Worm (Caenorhabditis elegans) whole organism, L1 larva: ENCODE data around the gene F47G3.1.

Experiments used
- ama-1 ChIP-seq: fragments of 150-350 bp; optimal IDR thresholded peaks from 2 replicates; lab custom pipeline; 2014
- blmp-1 ChIP-seq: fragments of 150-350 bp; optimal IDR thresholded peaks from 2 replicates; lab custom pipeline; 2014; ENCODE audit warnings: missing biosample characterization, missing genetic modification characterization
- ces-1 ChIP-seq: fragments of 150-350 bp; optimal IDR thresholded peaks from 2 replicates; lab custom pipeline; 2014; ENCODE audit warnings: missing biosample characterization, missing genetic modification reagents, missing genetic modification characterization
- dsc-1 ChIP-seq: sonication (generic microtip); optimal IDR thresholded peaks from 2 replicates; lab custom pipeline; 2016; ENCODE audit warnings: mild to moderate bottlenecking, missing genetic modification characterization, missing compliant biosample characterization
- efl-1 ChIP-seq, 4 experiments: fragments of 150-350 bp; optimal IDR thresholded peaks in 3 of 4; peaks in 1 of 4; 1 replicate in 1 of 4; 2 replicates in 3 of 4; lab custom pipeline; 2014; ENCODE audit warnings: missing biosample characterization in 2 of 4, missing genetic modification characterization in 2 of 4, missing genetic modification reagents in 2 of 4
- elt-2 ChIP-seq: sonication (generic microtip); optimal IDR thresholded peaks from 2 replicates; lab custom pipeline; 2016; ENCODE audit warnings: missing genetic modification characterization, mild to moderate bottlenecking, inconsistent platforms, missing compliant biosample characterization, missing genetic modification reagents
- ets-5 ChIP-seq: fragments of 200-800 bp; sonication (Bioruptor generic); IDR thresholded peaks from 2 replicates; pipeline ENCODE4 v1.3.6; 2022; ENCODE audit warnings: missing genetic modification characterization, missing compliant biosample characterization
- fkh-10 ChIP-seq: sonication (generic microtip); optimal IDR thresholded peaks from 2 replicates; lab custom pipeline; 2017; ENCODE audit warnings: missing biosample characterization, missing genetic modification reagents, missing genetic modification characterization
- fkh-8 ChIP-seq: sonication (generic microtip); optimal IDR thresholded peaks from 2 replicates; lab custom pipeline; 2016; ENCODE audit warnings: mild to moderate bottlenecking, missing genetic modification characterization, missing compliant biosample characterization
- fos-1 ChIP-seq: fragments of 150-350 bp; optimal IDR thresholded peaks from 2 replicates; lab custom pipeline; 2014; ENCODE audit warnings: missing biosample characterization, missing genetic modification characterization
- hpl-2 ChIP-seq: fragments of 150-350 bp; optimal IDR thresholded peaks from 2 replicates; lab custom pipeline; 2014; ENCODE audit warnings: missing biosample characterization, missing genetic modification reagents, missing genetic modification characterization
- isw-1 ChIP-seq: fragments of 200-800 bp; sonication (Bioruptor generic); IDR thresholded peaks from 2 replicates; pipeline ENCODE4 v1.3.6; 2022; ENCODE audit warnings: missing genetic modification characterization, missing compliant biosample characterization
- jun-1 ChIP-seq: fragments of 150-350 bp; optimal IDR thresholded peaks from 2 replicates; lab custom pipeline; 2014; ENCODE audit warnings: missing biosample characterization, missing genetic modification reagents, missing genetic modification characterization
- lin-13 ChIP-seq: fragments of 150-350 bp; optimal IDR thresholded peaks from 2 replicates; lab custom pipeline; 2014; ENCODE audit warnings: missing biosample characterization, missing genetic modification reagents, missing genetic modification characterization
- lin-14 ChIP-seq: fragments of 200-800 bp; sonication (Bioruptor generic); optimal IDR thresholded peaks from 2 replicates; lab custom pipeline; 2018; ENCODE audit warnings: mild to moderate bottlenecking, missing genetic modification characterization, moderate library complexity, missing compliant biosample characterization
- lin-35 ChIP-seq, 2 experiments: fragments of 150-350 bp; optimal IDR thresholded peaks; 2 replicates each; lab custom pipeline; 2014; ENCODE audit warnings: missing biosample characterization in 2 of 2, missing genetic modification characterization in 2 of 2, missing genetic modification reagents in 2 of 2
- lin-39 ChIP-seq: fragments of 150-350 bp; optimal IDR thresholded peaks from 2 replicates; lab custom pipeline; 2014; ENCODE audit warnings: missing biosample characterization, missing genetic modification reagents, missing genetic modification characterization
- lir-3 ChIP-seq: sonication (generic microtip); optimal IDR thresholded peaks from 2 replicates; lab custom pipeline; 2016; ENCODE audit warnings: mild to moderate bottlenecking, missing genetic modification characterization, moderate library complexity, missing compliant biosample characterization; ENCODE audit not compliant: poor library complexity
- mab-9 ChIP-seq: fragments of 200-800 bp; sonication (Bioruptor generic); IDR thresholded peaks from 2 replicates; pipeline ENCODE4 v1.3.6; 2022; ENCODE audit warnings: missing genetic modification reagents, missing genetic modification characterization, missing compliant biosample characterization
- mdl-1 ChIP-seq, 2 experiments: fragments of 150-350 bp; optimal IDR thresholded peaks; 2 replicates each; lab custom pipeline; 2014 to 2017; ENCODE audit warnings: missing biosample characterization in 2 of 2, missing genetic modification characterization in 2 of 2, inconsistent platforms in 1 of 2
- mef-2 ChIP-seq: fragments of 150-350 bp; optimal IDR thresholded peaks from 2 replicates; lab custom pipeline; 2014; ENCODE audit warnings: missing biosample characterization, missing genetic modification characterization
- mep-1 ChIP-seq: fragments of 150-350 bp; optimal IDR thresholded peaks from 2 replicates; lab custom pipeline; 2014; ENCODE audit warnings: missing biosample characterization, missing genetic modification characterization
- nhr-12 ChIP-seq: sonication (generic microtip); optimal IDR thresholded peaks from 2 replicates; lab custom pipeline; 2017; ENCODE audit warnings: missing biosample characterization, missing genetic modification characterization
- nhr-19 ChIP-seq: fragments of 200-800 bp; sonication (Bioruptor generic); conservative IDR thresholded peaks from 2 replicates; pipeline ENCODE4 v1.3.6; 2022; ENCODE audit warnings: missing genetic modification characterization, missing compliant biosample characterization
- nhr-20 ChIP-seq: sonication (generic microtip); optimal IDR thresholded peaks from 2 replicates; lab custom pipeline; 2016; ENCODE audit warnings: mild to moderate bottlenecking, missing genetic modification characterization, missing compliant biosample characterization
- nhr-237 ChIP-seq: fragments of 150-350 bp; optimal IDR thresholded peaks from 2 replicates; lab custom pipeline; 2014; ENCODE audit warnings: missing biosample characterization, missing genetic modification characterization
- nhr-28 ChIP-seq: fragments of 150-350 bp; optimal IDR thresholded peaks from 2 replicates; lab custom pipeline; 2014; ENCODE audit warnings: missing biosample characterization, missing genetic modification characterization
- nhr-71 ChIP-seq: sonication (generic microtip); optimal IDR thresholded peaks from 2 replicates; lab custom pipeline; 2016; ENCODE audit warnings: mild to moderate bottlenecking, missing genetic modification characterization, moderate library complexity, missing compliant biosample characterization
- nhr-76 ChIP-seq: sonication (generic microtip); optimal IDR thresholded peaks from 2 replicates; lab custom pipeline; 2017; ENCODE audit warnings: missing biosample characterization, missing genetic modification characterization
- nhr-77 ChIP-seq: fragments of 150-350 bp; optimal IDR thresholded peaks from 2 replicates; lab custom pipeline; 2014; ENCODE audit warnings: missing biosample characterization, missing genetic modification characterization
- nhr-84 ChIP-seq: sonication (generic microtip); optimal IDR thresholded peaks from 2 replicates; lab custom pipeline; 2017; ENCODE audit warnings: missing biosample characterization, missing genetic modification characterization
- nhr-90 ChIP-seq: sonication (generic microtip); optimal IDR thresholded peaks from 2 replicates; lab custom pipeline; 2016; ENCODE audit warnings: mild to moderate bottlenecking, missing genetic modification characterization, missing compliant biosample characterization; ENCODE audit not compliant: poor library complexity
- pax-3 ChIP-seq: fragments of 200-800 bp; sonication (Bioruptor generic); optimal IDR thresholded peaks from 2 replicates; lab custom pipeline; 2018; ENCODE audit warnings: mild to moderate bottlenecking, missing genetic modification characterization, moderate library complexity, missing compliant biosample characterization
- pqm-1 ChIP-seq: sonication (generic microtip); optimal IDR thresholded peaks from 3 replicates; lab custom pipeline; 2017; ENCODE audit warnings: missing biosample characterization, missing genetic modification characterization
- skn-1 ChIP-seq: fragments of 150-350 bp; optimal IDR thresholded peaks from 2 replicates; lab custom pipeline; 2014; ENCODE audit warnings: missing biosample characterization, missing genetic modification characterization
- snpc-4 ChIP-seq: fragments of 150-350 bp; optimal IDR thresholded peaks from 2 replicates; lab custom pipeline; 2014; ENCODE audit warnings: missing biosample characterization, missing genetic modification characterization
- snu-23 ChIP-seq: sonication (generic microtip); optimal IDR thresholded peaks from 2 replicates; lab custom pipeline; 2016; ENCODE audit warnings: missing genetic modification characterization, missing compliant biosample characterization
- sox-4 ChIP-seq: sonication (generic microtip); optimal IDR thresholded peaks from 2 replicates; lab custom pipeline; 2016; ENCODE audit warnings: missing genetic modification characterization, missing compliant biosample characterization
- sptf-1 ChIP-seq: fragments of 150-350 bp; optimal IDR thresholded peaks from 2 replicates; lab custom pipeline; 2014; ENCODE audit warnings: missing biosample characterization, missing genetic modification characterization
- tbx-2 ChIP-seq: sonication (generic microtip); optimal IDR thresholded peaks from 2 replicates; lab custom pipeline; 2016; ENCODE audit warnings: missing genetic modification characterization, missing compliant biosample characterization
- unc-30 ChIP-seq: sonication (generic microtip); optimal IDR thresholded peaks from 2 replicates; lab custom pipeline; 2017; ENCODE audit warnings: missing biosample characterization, missing genetic modification characterization
- unc-62 ChIP-seq: fragments of 150-350 bp; optimal IDR thresholded peaks from 2 replicates; lab custom pipeline; 2014; ENCODE audit warnings: missing biosample characterization, missing genetic modification reagents, missing genetic modification characterization
- unc-86 ChIP-seq: sonication (generic microtip); optimal IDR thresholded peaks from 2 replicates; lab custom pipeline; 2016; ENCODE audit warnings: missing genetic modification characterization, missing compliant biosample characterization
- unc-98 ChIP-seq: fragments of 200-800 bp; sonication (Bioruptor generic); IDR thresholded peaks from 2 replicates; pipeline ENCODE4 v1.3.6; 2022; ENCODE audit warnings: missing genetic modification characterization, missing compliant biosample characterization
- zip-4 ChIP-seq: fragments of 200-800 bp; sonication (Bioruptor generic); optimal IDR thresholded peaks from 2 replicates; lab custom pipeline; 2018; ENCODE audit warnings: mild to moderate bottlenecking, missing genetic modification characterization, moderate library complexity, missing compliant biosample characterization
- ztf-4 ChIP-seq: fragments of 150-350 bp; optimal IDR thresholded peaks from 2 replicates; lab custom pipeline; 2014; ENCODE audit warnings: missing biosample characterization, missing genetic modification characterization

Gene F47G3.1

ce11 chrX:2352929-2353328 lies 32.6 kb upstream of the F47G3.1 start:
- TF ChIP-seq sptf-1 (tag; lab: Kevin White, UChicago), result no peak

- TF ChIP-seq efl-1 (optimal IDR thresholded peaks at IDR 0.05; lab: Kevin White, UChicago) (no peak), efl-1 (GFP tag; optimal IDR thresholded peaks at IDR 0.05 in 1 of 2; lab: Kevin White, UChicago) (peak in 1 of 2 experiments; percentile 73), nhr-90 (tag; lab: Kevin White, UChicago) (no peak), lin-35 (GFP tag; optimal IDR thresholded peaks at IDR 0.05; lab: Kevin White, UChicago) (no peak), mef-2 (no peak), unc-62 (GFP tag; lab: Kevin White, UChicago) (no peak)
Measured at ce11 chrX:2359797-2360196, 25.8 kb upstream of the F47G3.1 start, which contains the start of gene lgc-40. lgc-40 (plus strand) TSS chrX:2360097.

- peak; percentile 65 for TF ChIP-seq snpc-4
- no peak for TF ChIP-seq nhr-76 (tag; lab: Kevin White, UChicago)
Measured at ce11 chrX:2362872-2363271, 22.7 kb upstream of the F47G3.1 start.

ce11 chrX:2364703-2365299 lies 20.8 kb upstream of the F47G3.1 start:
- TF ChIP-seq pqm-1 (tag; lab: Kevin White, UChicago) (no peak), jun-1 (peak; percentile 94), lin-35 (GFP tag; optimal IDR thresholded peaks at IDR 0.05; lab: Kevin White, UChicago) (peak; percentile 24 to 81), isw-1 (peak; percentile 48), fos-1 (tag; lab: Kevin White, UChicago) (peak; percentile 78), nhr-90 (tag; lab: Kevin White, UChicago) (peak; percentile 97), unc-86 (tag; lab: Kevin White, UChicago) (no peak), lin-39 (tag; lab: Kevin White, UChicago) (peak; percentile 86), mdl-1 (tag; optimal IDR thresholded peaks at IDR 0.05; lab: Kevin White, UChicago) (peak in 1 of 2 experiments; percentile 23), snu-23 (GFP tag; lab: Kevin White, UChicago) (peak; percentile 95), tbx-2 (tag; lab: Kevin White, UChicago) (peak; percentile 83), dsc-1 (tag; lab: Kevin White, UChicago) (peak; percentile 59), nhr-28 (tag; lab: Kevin White, UChicago) (peak; percentile 46), fkh-8 (tag; lab: Kevin White, UChicago) (peak; percentile 89), ama-1 (no peak), skn-1 (tag; lab: Kevin White, UChicago) (peak; percentile 99), mab-9 (peak; percentile 69; the same call in 1 of the 2 replicates), efl-1 (optimal IDR thresholded peaks at IDR 0.05; lab: Kevin White, UChicago) (peak; percentile 55 to 62), efl-1 (GFP tag; optimal IDR thresholded peaks at IDR 0.05 in 1 of 2; lab: Kevin White, UChicago) (peak in 1 of 2 experiments; percentile 94), elt-2 (tag; lab: Kevin White, UChicago) (peak; percentile 67), fkh-10 (peak; percentile 78), zip-4 (GFP tag; lab: Kevin White, UChicago) (peak; percentile 65), ztf-4 (tag; lab: Kevin White, UChicago) (peak; percentile 81), nhr-77 (peak; percentile 85), nhr-19 (GFP tag; lab: Robert Waterston, UW) (peak; percentile 88), ces-1 (GFP tag; lab: Kevin White, UChicago) (no peak), nhr-71 (tag; lab: Kevin White, UChicago) (peak; percentile 91), nhr-237 (tag; lab: Kevin White, UChicago) (peak; percentile 90), nhr-76 (tag; lab: Kevin White, UChicago) (no peak), lin-13 (GFP tag; lab: Kevin White, UChicago) (peak; percentile 85), blmp-1 (tag; lab: Kevin White, UChicago) (no peak), sox-4 (tag; lab: Kevin White, UChicago) (peak; percentile 88), unc-98 (GFP tag; lab: Robert Waterston, UW) (no peak), unc-30 (tag; lab: Kevin White, UChicago) (no peak), pax-3 (tag; lab: Kevin White, UChicago) (peak; percentile 71), nhr-20 (peak; percentile 87), nhr-12 (peak; percentile 44), lir-3 (tag; lab: Kevin White, UChicago) (peak; percentile 70), mep-1 (tag; lab: Kevin White, UChicago) (peak; percentile 94), lin-14 (GFP tag; lab: Kevin White, UChicago) (peak; percentile 85), ets-5 (GFP tag; lab: Robert Waterston, UW) (no peak), nhr-84 (tag; lab: Kevin White, UChicago) (no peak), hpl-2 (GFP tag; lab: Kevin White, UChicago) (peak; percentile 96)
